Worm (Caenorhabditis elegans) whole organism, L4 larva: ENCODE data around the gene ZK1086.2.

Experiments
- F49E8.2 ChIP-seq: sonication (generic microtip); optimal IDR thresholded peaks from 2 replicates; lab custom pipeline; 2016; ENCODE audit warnings: missing compliant biosample characterization, mild to moderate bottlenecking, missing genetic modification characterization, borderline replicate concordance
- T20F7.1 ChIP-seq: fragments of 200-800 bp; sonication (Bioruptor generic); optimal IDR thresholded peaks from 2 replicates; lab custom pipeline; 2018; ENCODE audit warnings: mild to moderate bottlenecking, missing genetic modification characterization, missing compliant biosample characterization
- T26A8.4 ChIP-seq: fragments of 200-800 bp; sonication (Bioruptor generic); IDR thresholded peaks from 2 replicates; pipeline ENCODE4 v1.3.6; 2022; ENCODE audit warnings: missing genetic modification characterization, missing compliant biosample characterization
- Y105C5A.15 ChIP-seq: fragments of 200-800 bp; sonication (Bioruptor generic); IDR thresholded peaks from 2 replicates; pipeline ENCODE4 v1.3.6; 2022; ENCODE audit warnings: missing genetic modification characterization, missing compliant biosample characterization
- Y5F2A.4 ChIP-seq: fragments of 200-800 bp; sonication (Bioruptor generic); optimal IDR thresholded peaks from 2 replicates; lab custom pipeline; 2018; ENCODE audit warnings: mild to moderate bottlenecking, missing genetic modification characterization, missing compliant biosample characterization
- ZK546.5 ChIP-seq, 2 experiments: sonication (generic microtip); optimal IDR thresholded peaks; 2 replicates each; lab custom pipeline; 2017; ENCODE audit warnings: missing biosample characterization in 2 of 2, missing genetic modification characterization in 2 of 2
- aly-2 ChIP-seq: sonication (generic microtip); optimal IDR thresholded peaks from 2 replicates; lab custom pipeline; 2018; ENCODE audit warnings: missing biosample characterization, missing genetic modification characterization
- ama-1 ChIP-seq: fragments of 150-350 bp; optimal IDR thresholded peaks from 2 replicates; lab custom pipeline; 2014; ENCODE audit warnings: inconsistent platforms, mixed read lengths
- attf-4 ChIP-seq: sonication (generic microtip); optimal IDR thresholded peaks from 3 replicates; lab custom pipeline; 2017; ENCODE audit warnings: missing biosample characterization, missing genetic modification characterization
- ceh-44 ChIP-seq: fragments of 200-800 bp; sonication (Bioruptor generic); IDR thresholded peaks from 2 replicates; pipeline ENCODE4 v1.3.6; 2022; ENCODE audit warnings: missing genetic modification reagents, missing genetic modification characterization, missing compliant biosample characterization
- ces-1 ChIP-seq: fragments of 150-350 bp; sonication (generic microtip); optimal IDR thresholded peaks from 4 replicates; lab custom pipeline; 2014; ENCODE audit warnings: missing biosample characterization, missing genetic modification reagents, missing genetic modification characterization
- ctbp-1 ChIP-seq: fragments of 200-800 bp; sonication (Bioruptor generic); IDR thresholded peaks from 2 replicates; pipeline ENCODE4 v1.3.6; 2022; ENCODE audit warnings: missing genetic modification reagents, missing genetic modification characterization, missing compliant biosample characterization
- daf-12 ChIP-seq: fragments of 150-350 bp; optimal IDR thresholded peaks from 2 replicates; lab custom pipeline; 2014; ENCODE audit warnings: missing biosample characterization, missing genetic modification reagents, missing genetic modification characterization
- daf-16 ChIP-seq, 3 experiments: sonication (generic microtip); optimal IDR thresholded peaks; 2 replicates each; lab custom pipeline; 2016 to 2017; ENCODE audit warnings: missing genetic modification characterization in 3 of 3, missing genetic modification reagents in 3 of 3, mild to moderate bottlenecking in 2 of 3, missing compliant biosample characterization in 2 of 3, missing biosample characterization in 1 of 3, moderate library complexity in 1 of 3
- daf-19 ChIP-seq: fragments of 200-800 bp; sonication (Bioruptor generic); conservative IDR thresholded peaks from 2 replicates; pipeline ENCODE4 v1.3.6; 2022; ENCODE audit warnings: missing genetic modification characterization, missing compliant biosample characterization
- daf-8 ChIP-seq: fragments of 200-800 bp; sonication (Bioruptor generic); IDR thresholded peaks from 2 replicates; pipeline ENCODE4 v1.3.6; 2022; ENCODE audit warnings: missing genetic modification characterization, missing compliant biosample characterization
- dmd-6 ChIP-seq: fragments of 200-800 bp; sonication (Bioruptor generic); IDR thresholded peaks from 2 replicates; pipeline ENCODE4 v1.3.6; 2022; ENCODE audit warnings: missing genetic modification reagents, missing genetic modification characterization, missing compliant biosample characterization
- dpl-1 ChIP-seq: fragments of 150-350 bp; optimal IDR thresholded peaks from 2 replicates; lab custom pipeline; 2014; ENCODE audit warnings: missing biosample characterization, missing genetic modification reagents, missing genetic modification characterization
- egl-27 ChIP-seq: sonication (generic microtip); optimal IDR thresholded peaks from 3 replicates; lab custom pipeline; 2017; ENCODE audit warnings: missing biosample characterization, missing genetic modification reagents, missing genetic modification characterization
- fkh-10 ChIP-seq: fragments of 150-350 bp; optimal IDR thresholded peaks from 2 replicates; lab custom pipeline; 2014; ENCODE audit warnings: missing biosample characterization, missing genetic modification reagents, missing genetic modification characterization
- fos-1 ChIP-seq: fragments of 150-350 bp; optimal IDR thresholded peaks from 2 replicates; lab custom pipeline; 2014; ENCODE audit warnings: missing biosample characterization, missing genetic modification characterization
- gei-8 ChIP-seq: fragments of 200-800 bp; sonication (Bioruptor generic); optimal IDR thresholded peaks from 2 replicates; lab custom pipeline; 2018; ENCODE audit warnings: mild to moderate bottlenecking, missing genetic modification characterization, missing compliant biosample characterization
- hlh-11 ChIP-seq: fragments of 200-800 bp; sonication (Bioruptor generic); optimal IDR thresholded peaks from 2 replicates; lab custom pipeline; 2018; ENCODE audit warnings: mild to moderate bottlenecking, missing genetic modification characterization, missing compliant biosample characterization
- hlh-30 ChIP-seq: sonication (generic microtip); optimal IDR thresholded peaks from 2 replicates; lab custom pipeline; 2017; ENCODE audit warnings: antibody characterized with exemption, mild to moderate bottlenecking, missing genetic modification characterization, missing compliant biosample characterization; ENCODE audit not compliant: insufficient read depth
- hmg-1.1 ChIP-seq: fragments of 200-800 bp; sonication (Bioruptor generic); IDR thresholded peaks from 2 replicates; pipeline ENCODE4 v1.3.6; 2022; ENCODE audit warnings: missing genetic modification reagents, missing genetic modification characterization, missing compliant biosample characterization
- lin-1 ChIP-seq: fragments of 200-800 bp; sonication (Bioruptor generic); IDR thresholded peaks from 2 replicates; pipeline ENCODE4 v1.3.6; 2022; ENCODE audit warnings: missing genetic modification reagents, missing genetic modification characterization, missing compliant biosample characterization
- lin-15B ChIP-seq: fragments of 150-350 bp; sonication (generic microtip); optimal IDR thresholded peaks from 3 replicates; lab custom pipeline; 2014; ENCODE audit warnings: missing biosample characterization, missing genetic modification characterization
- lsy-2 ChIP-seq, 2 experiments: fragments of 150-350 bp in 1 of 2; sonication (generic microtip) in 1 of 2; optimal IDR thresholded peaks; 2 replicates each; lab custom pipeline; 2014 to 2017; ENCODE audit warnings: missing biosample characterization in 2 of 2, missing genetic modification characterization in 2 of 2
- mdt-29 ChIP-seq: fragments of 200-800 bp; sonication (Bioruptor generic); IDR thresholded peaks from 2 replicates; pipeline ENCODE4 v1.3.6; 2022; ENCODE audit warnings: missing genetic modification reagents, missing genetic modification characterization, missing compliant biosample characterization
- mep-1 ChIP-seq: fragments of 150-350 bp; sonication (generic microtip); optimal IDR thresholded peaks from 3 replicates; lab custom pipeline; 2014; ENCODE audit warnings: missing biosample characterization, missing genetic modification characterization
- mxl-2 ChIP-seq: fragments of 200-800 bp; sonication (Bioruptor generic); conservative IDR thresholded peaks from 2 replicates; pipeline ENCODE4 v1.3.6; 2022; ENCODE audit warnings: missing genetic modification reagents, missing genetic modification characterization, missing compliant biosample characterization
- mxl-3 ChIP-seq: fragments of 200-800 bp; sonication (Bioruptor generic); optimal IDR thresholded peaks from 2 replicates; lab custom pipeline; 2018; ENCODE audit warnings: mild to moderate bottlenecking, missing genetic modification characterization, missing compliant biosample characterization
- nhr-102 ChIP-seq: sonication (generic microtip); optimal IDR thresholded peaks from 2 replicates; lab custom pipeline; 2016; ENCODE audit warnings: mild to moderate bottlenecking, missing genetic modification characterization, moderate library complexity, missing compliant biosample characterization
- nhr-111 ChIP-seq: fragments of 200-800 bp; sonication (Bioruptor generic); optimal IDR thresholded peaks from 2 replicates; lab custom pipeline; 2018; ENCODE audit warnings: mild to moderate bottlenecking, missing genetic modification characterization, missing compliant biosample characterization
- nhr-28 ChIP-seq: fragments of 150-350 bp; optimal IDR thresholded peaks from 2 replicates; lab custom pipeline; 2014; ENCODE audit warnings: missing biosample characterization, missing genetic modification characterization
- nhr-42 ChIP-seq: fragments of 200-800 bp; sonication (Bioruptor generic); IDR thresholded peaks from 2 replicates; pipeline ENCODE4 v1.3.6; 2022; ENCODE audit warnings: missing genetic modification characterization, missing compliant biosample characterization
- nhr-6 ChIP-seq: fragments of 150-350 bp; optimal IDR thresholded peaks from 2 replicates; lab custom pipeline; 2014; ENCODE audit warnings: missing biosample characterization, missing genetic modification characterization
- pha-4 ChIP-seq, 2 experiments: fragments of 150-350 bp in 1 of 2; fragments of 200-800 bp in 1 of 2; sonication (Bioruptor generic) in 1 of 2; IDR thresholded peaks in 1 of 2; optimal IDR thresholded peaks in 1 of 2; 2 replicates each; pipeline versions ENCODE4 v1.3.6 to Lab custom; 2014 to 2022; ENCODE audit warnings: missing genetic modification characterization in 2 of 2, missing genetic modification reagents in 2 of 2, missing biosample characterization in 1 of 2, missing compliant biosample characterization in 1 of 2
- php-3 ChIP-seq: fragments of 200-800 bp; sonication (Bioruptor generic); IDR thresholded peaks from 2 replicates; pipeline ENCODE4 v1.3.6; 2022; ENCODE audit warnings: missing genetic modification reagents, missing genetic modification characterization, missing compliant biosample characterization
- pqm-1 ChIP-seq: sonication (generic microtip); optimal IDR thresholded peaks from 2 replicates; lab custom pipeline; 2017; ENCODE audit warnings: missing biosample characterization, missing genetic modification characterization
- saeg-2 ChIP-seq: fragments of 200-800 bp; sonication (Bioruptor generic); IDR thresholded peaks from 2 replicates; pipeline ENCODE4 v1.3.6; 2022; ENCODE audit warnings: missing genetic modification reagents, missing genetic modification characterization, missing compliant biosample characterization
- set-16 ChIP-seq: fragments of 200-800 bp; sonication (Bioruptor generic); IDR thresholded peaks from 2 replicates; pipeline ENCODE4 v1.3.6; 2022; ENCODE audit warnings: missing genetic modification reagents, missing genetic modification characterization, missing compliant biosample characterization
- spr-1 ChIP-seq: sonication (generic microtip); optimal IDR thresholded peaks from 2 replicates; lab custom pipeline; 2016; ENCODE audit warnings: mild to moderate bottlenecking, missing genetic modification characterization, missing compliant biosample characterization
- spr-3 ChIP-seq: fragments of 200-800 bp; sonication (Bioruptor generic); optimal IDR thresholded peaks from 2 replicates; lab custom pipeline; 2018; ENCODE audit warnings: mild to moderate bottlenecking, missing genetic modification characterization, missing compliant biosample characterization
- tag-97 ChIP-seq: fragments of 200-800 bp; sonication (Bioruptor generic); IDR thresholded peaks from 2 replicates; pipeline ENCODE4 v1.3.6; 2022; ENCODE audit warnings: missing genetic modification characterization, missing compliant biosample characterization
- unc-62 ChIP-seq, 3 experiments: fragments of 150-350 bp in 1 of 3; sonication (generic microtip); optimal IDR thresholded peaks in 2 of 3; peaks in 1 of 3; 1 replicate in 1 of 3; 2 replicates in 2 of 3; lab custom pipeline; 2014 to 2017; ENCODE audit warnings: missing biosample characterization in 3 of 3, missing genetic modification characterization in 3 of 3, missing genetic modification reagents in 3 of 3, missing genotype in 1 of 3
- vab-7 ChIP-seq: fragments of 200-800 bp; sonication (Bioruptor generic); IDR thresholded peaks from 2 replicates; pipeline ENCODE4 v1.3.6; 2022; ENCODE audit warnings: missing genetic modification reagents, missing genetic modification characterization, missing compliant biosample characterization
- zag-1 ChIP-seq: fragments of 150-350 bp; optimal IDR thresholded peaks from 2 replicates; lab custom pipeline; 2014; ENCODE audit warnings: missing biosample characterization, missing genetic modification characterization
- ztf-11 ChIP-seq: fragments of 150-350 bp; optimal IDR thresholded peaks from 2 replicates; lab custom pipeline; 2014; ENCODE audit warnings: missing biosample characterization, missing genetic modification characterization

Gene ZK1086.2

ce11 chrX:13775508-13775907 lies 17.9 kb downstream of the ZK1086.2 start:
- TF ChIP-seq saeg-2 (GFP tag; lab: Robert Waterston, UW) (no peak), aly-2 (tag; lab: Kevin White, UChicago) (no peak), ceh-44 (GFP tag; lab: Robert Waterston, UW) (no peak), fos-1 (tag; lab: Kevin White, UChicago) (no peak), spr-1 (tag; lab: Kevin White, UChicago) (no peak), gei-8 (no peak), daf-19 (GFP tag; lab: Robert Waterston, UW) (no peak), set-16 (peak; percentile 83), unc-62 (GFP tag; optimal IDR thresholded peaks at IDR 0.05 in 1 of 2; lab: Kevin White, UChicago) (peak in 1 of 2 experiments; percentile 78), unc-62 (tag; optimal IDR thresholded peaks at IDR 0.05; lab: Kevin White, UChicago) (no peak), daf-8 (no peak), ZK546.5 (tag; optimal IDR thresholded peaks at IDR 0.05; lab: Kevin White, UChicago) (no peak), nhr-6 (tag; lab: Kevin White, UChicago) (no peak), F49E8.2 (tag; lab: Kevin White, UChicago) (no peak), mxl-3 (GFP tag; lab: Kevin White, UChicago) (no peak), php-3 (GFP tag; lab: Robert Waterston, UW) (no peak), daf-16 (GFP tag; optimal IDR thresholded peaks at IDR 0.05; lab: Kevin White, UChicago) (no peak), daf-16 (tag; optimal IDR thresholded peaks at IDR 0.05; lab: Kevin White, UChicago) (peak; percentile 15), egl-27 (no peak), hmg-1.1 (GFP tag; lab: Robert Waterston, UW) (no peak), pha-4 (GFP tag; IDR thresholded peaks at IDR 0.05; lab: Robert Waterston, UW) (no peak), pha-4 (tag; optimal IDR thresholded peaks at IDR 0.05; lab: Kevin White, UChicago) (no peak), tag-97 (no peak), zag-1 (tag; lab: Kevin White, UChicago) (no peak), nhr-42 (no peak), nhr-102 (tag; lab: Kevin White, UChicago) (no peak), hlh-11 (tag; lab: Kevin White, UChicago) (peak; percentile 44), mep-1 (no peak), daf-12 (no peak), dpl-1 (GFP tag; lab: Kevin White, UChicago) (no peak), ztf-11 (tag; lab: Kevin White, UChicago) (no peak), hlh-30 (tag; lab: Kevin White, UChicago) (no peak), dmd-6 (GFP tag; lab: Robert Waterston, UW) (0 out of 2 replicates have a peak, but pooled peaks have one; percentile 7), lin-15B (no peak), mdt-29 (GFP tag; lab: Robert Waterston, UW) (no peak), nhr-28 (peak; percentile 65), ama-1 (lab: Kevin White, UChicago) (peak; percentile 23), lin-1 (GFP tag; lab: Robert Waterston, UW) (0 out of 2 replicates have a peak, but pooled peaks have one; percentile 28), Y105C5A.15 (no peak), vab-7 (GFP tag; lab: Robert Waterston, UW) (no peak), lsy-2 (tag; optimal IDR thresholded peaks at IDR 0.05; lab: Kevin White, UChicago) (no peak), attf-4 (tag; lab: Kevin White, UChicago) (no peak), ces-1 (no peak), spr-3 (no peak), ctbp-1 (GFP tag; lab: Robert Waterston, UW) (no peak), pqm-1 (tag; lab: Kevin White, UChicago) (peak; percentile 26), fkh-10 (GFP tag; lab: Kevin White, UChicago) (no peak), T20F7.1 (GFP tag; lab: Kevin White, UChicago) (no peak), T26A8.4 (GFP tag; lab: Robert Waterston, UW) (no peak), mxl-2 (no peak), Y5F2A.4 (no peak), nhr-111 (no peak)
- TF ChIP-seq, all 104 proteins: peak for 9
